Fruit fly (Drosophila melanogaster) whole organism, embryonic: ENCODE results near the gene Lztr1.
A peak's percentile ranks its signal among the peaks of the same experiment; 100 is the strongest.

ENCODE experiments used
- BtbVII ChIP-seq: fragments of 200-800 bp; sonication (Bioruptor generic); optimal IDR thresholded peaks from 3 replicates; lab custom pipeline; 2017; ENCODE audit warnings: missing biosample characterization, mild to moderate bottlenecking, missing genetic modification characterization
- CG10543 ChIP-seq: fragments of 200-800 bp; sonication (Bioruptor generic); optimal IDR thresholded peaks from 3 replicates; lab custom pipeline; 2017; ENCODE audit warnings: missing biosample characterization, mild to moderate bottlenecking, missing genetic modification characterization, moderate library complexity
- CG10959 ChIP-seq: fragments of 200-800 bp; sonication (Bioruptor generic); IDR thresholded peaks from 2 replicates; pipeline ENCODE4 v1.3.6; 2022; ENCODE audit warnings: missing biosample characterization, missing genetic modification characterization
- CG11456 ChIP-seq: fragments of 200-800 bp; sonication (Bioruptor generic); IDR thresholded peaks from 3 replicates; pipeline ENCODE4 v1.3.6; 2022; ENCODE audit warnings: missing biosample characterization, missing genetic modification characterization
- CG11504 ChIP-seq: fragments of 200-800 bp; sonication (Bioruptor generic); optimal IDR thresholded peaks from 3 replicates; lab custom pipeline; 2019; ENCODE audit warnings: missing biosample characterization, mild to moderate bottlenecking, missing genetic modification characterization, moderate library complexity
- CG12071 ChIP-seq: fragments of 200-800 bp; sonication (Bioruptor generic); optimal IDR thresholded peaks from 3 replicates; lab custom pipeline; 2018; ENCODE audit warnings: missing biosample characterization, mild to moderate bottlenecking, missing genetic modification characterization
- CG12104 ChIP-seq: fragments of 200-800 bp; sonication (Bioruptor generic); optimal IDR thresholded peaks from 3 replicates; lab custom pipeline; 2016; ENCODE audit warnings: missing biosample characterization, missing genetic modification characterization
- CG13287 ChIP-seq: fragments of 200-800 bp; sonication (Bioruptor generic); IDR thresholded peaks from 2 replicates; pipeline ENCODE4 v1.3.6; 2022; ENCODE audit warnings: missing biosample characterization, missing genetic modification characterization; ENCODE audit not compliant: partially characterized antibody
- CG14860 ChIP-seq: fragments of 200-800 bp; sonication (Bioruptor generic); IDR thresholded peaks from 3 replicates; pipeline ENCODE4 v1.3.6; 2022; ENCODE audit warnings: missing biosample characterization, missing genetic modification characterization; ENCODE audit not compliant: partially characterized antibody
- CG14965 ChIP-seq: fragments of 200-800 bp; sonication (Bioruptor generic); optimal IDR thresholded peaks from 2 replicates; lab custom pipeline; 2016; ENCODE audit warnings: missing biosample characterization, missing genetic modification characterization, borderline replicate concordance
- CG2116 ChIP-seq: fragments of 200-800 bp; sonication (Bioruptor generic); optimal IDR thresholded peaks from 3 replicates; lab custom pipeline; 2018; ENCODE audit warnings: missing biosample characterization, mild to moderate bottlenecking, missing genetic modification characterization
- CG30431 ChIP-seq: fragments of 200-800 bp; sonication (Bioruptor generic); optimal IDR thresholded peaks from 2 replicates; lab custom pipeline; 2017; ENCODE audit warnings: missing biosample characterization, missing genetic modification characterization
- CG34422 ChIP-seq: fragments of 200-800 bp; sonication (Bioruptor generic); IDR thresholded peaks from 3 replicates; pipeline ENCODE4 v1.3.6; 2022; ENCODE audit warnings: missing biosample characterization, missing genetic modification characterization
- CG42726 ChIP-seq: fragments of 200-800 bp; sonication (Bioruptor generic); IDR thresholded peaks from 2 replicates; pipeline ENCODE4 v1.3.6; 2022; ENCODE audit warnings: missing biosample characterization, missing genetic modification characterization; ENCODE audit not compliant: partially characterized antibody
- CG5180 ChIP-seq: fragments of 200-800 bp; sonication (Bioruptor generic); optimal IDR thresholded peaks from 3 replicates; lab custom pipeline; 2017; ENCODE audit warnings: missing biosample characterization, missing genetic modification characterization, mild to moderate bottlenecking, moderate library complexity, missing genetic modification reagents
- CG5245 ChIP-seq: fragments of 200-800 bp; sonication (Bioruptor generic); optimal IDR thresholded peaks from 3 replicates; lab custom pipeline; 2016; ENCODE audit warnings: missing biosample characterization, missing genetic modification characterization
- CG6654 ChIP-seq: fragments of 200-800 bp; sonication (Bioruptor generic); optimal IDR thresholded peaks from 2 replicates; lab custom pipeline; 2017; ENCODE audit warnings: missing biosample characterization, mild to moderate bottlenecking, missing genetic modification characterization
- CG6813 ChIP-seq: fragments of 200-800 bp; sonication (Bioruptor generic); optimal IDR thresholded peaks from 2 replicates; lab custom pipeline; 2017; ENCODE audit warnings: missing biosample characterization, missing genetic modification characterization, mild to moderate bottlenecking, moderate library complexity, missing genetic modification reagents
- CG7839 ChIP-seq: fragments of 200-800 bp; sonication (Bioruptor generic); optimal IDR thresholded peaks from 3 replicates; lab custom pipeline; 2018; ENCODE audit warnings: missing biosample characterization, mild to moderate bottlenecking, missing genetic modification characterization, moderate library complexity
- CrebB ChIP-seq: fragments of 200-800 bp; sonication (Bioruptor generic); optimal IDR thresholded peaks from 3 replicates; lab custom pipeline; 2018; ENCODE audit warnings: missing biosample characterization, mild to moderate bottlenecking, missing genetic modification characterization
- Dad ChIP-seq: fragments of 200-800 bp; sonication (Bioruptor generic); optimal IDR thresholded peaks from 3 replicates; lab custom pipeline; 2016; ENCODE audit warnings: missing biosample characterization, missing genetic modification characterization
- Dref ChIP-seq: fragments of 200-800 bp; sonication (Bioruptor generic); IDR thresholded peaks from 2 replicates; pipeline ENCODE4 v1.3.6; 2022; ENCODE audit warnings: missing biosample characterization, missing genetic modification characterization
- Ets97D ChIP-seq: fragments of 200-800 bp; sonication (Bioruptor generic); optimal IDR thresholded peaks from 3 replicates; lab custom pipeline; 2016; ENCODE audit warnings: missing biosample characterization, missing genetic modification characterization
- Fer1 ChIP-seq: fragments of 200-800 bp; sonication (Bioruptor generic); optimal IDR thresholded peaks from 2 replicates; lab custom pipeline; 2017; ENCODE audit warnings: missing biosample characterization, mild to moderate bottlenecking, missing genetic modification characterization
- Gug ChIP-seq: fragments of 200-800 bp; sonication (Bioruptor generic); IDR thresholded peaks from 4 replicates; pipeline ENCODE4 v1.3.6; 2022; ENCODE audit warnings: missing biosample characterization, missing genetic modification characterization
- Hmx ChIP-seq: fragments of 200-800 bp; sonication (Bioruptor generic); optimal IDR thresholded peaks from 2 replicates; lab custom pipeline; 2016; ENCODE audit warnings: missing biosample characterization, missing genetic modification characterization
- Hr3 ChIP-seq: fragments of 200-800 bp; sonication (Bioruptor generic); optimal IDR thresholded peaks from 3 replicates; lab custom pipeline; 2016; ENCODE audit warnings: missing biosample characterization, missing genetic modification characterization
- Hr78 ChIP-seq, 2 experiments: fragments of 200-800 bp in 1 of 2; fragments of >200 bp in 1 of 2; sonication (Bioruptor generic) in 1 of 2; optimal IDR thresholded peaks; 2 replicates each; lab custom pipeline; 2017 to 2019; ENCODE audit warnings: missing biosample characterization in 2 of 2, missing genetic modification characterization in 2 of 2, mild to moderate bottlenecking in 1 of 2, moderate library complexity in 1 of 2
- TFAM ChIP-seq: fragments of 200-800 bp; sonication (Bioruptor generic); optimal IDR thresholded peaks from 2 replicates; lab custom pipeline; 2017; ENCODE audit warnings: missing biosample characterization, missing genetic modification characterization, inconsistent platforms
- Vsx1 ChIP-seq: fragments of 200-800 bp; sonication (Bioruptor generic); optimal IDR thresholded peaks from 2 replicates; lab custom pipeline; 2017; ENCODE audit warnings: missing biosample characterization, mild to moderate bottlenecking, missing genetic modification characterization, missing genetic modification reagents
- bab2 ChIP-seq: fragments of 200-800 bp; sonication (Bioruptor generic); optimal IDR thresholded peaks from 2 replicates; lab custom pipeline; 2016; ENCODE audit warnings: missing biosample characterization, missing genetic modification characterization
- bsh ChIP-seq, 2 experiments: fragments of 200-800 bp; sonication (Bioruptor generic); optimal IDR thresholded peaks; 2 replicates each; lab custom pipeline; 2017 to 2018; ENCODE audit warnings: mild to moderate bottlenecking in 2 of 2, missing biosample characterization in 2 of 2, missing genetic modification characterization in 2 of 2, moderate library complexity in 1 of 2
- chinmo ChIP-seq: fragments of 200-800 bp; sonication (Bioruptor generic); IDR thresholded peaks from 4 replicates; pipeline ENCODE4 v1.3.6; 2022; ENCODE audit warnings: missing biosample characterization, missing genetic modification characterization; ENCODE audit not compliant: partially characterized antibody
- da ChIP-seq: fragments of 200-800 bp; sonication (Bioruptor generic); optimal IDR thresholded peaks from 2 replicates; lab custom pipeline; 2016; ENCODE audit warnings: missing biosample characterization, missing genetic modification characterization
- dmrt99B ChIP-seq: fragments of 200-800 bp; sonication (Bioruptor generic); optimal IDR thresholded peaks from 2 replicates; lab custom pipeline; 2018; ENCODE audit warnings: missing biosample characterization, mild to moderate bottlenecking, missing genetic modification characterization, moderate library complexity
- dysf ChIP-seq: fragments of 200-800 bp; sonication (Bioruptor generic); IDR thresholded peaks from 3 replicates; pipeline ENCODE4 v1.3.6; 2022; ENCODE audit warnings: missing biosample characterization, missing genetic modification characterization
- fd3F ChIP-seq: fragments of 200-800 bp; sonication (Bioruptor generic); optimal IDR thresholded peaks from 2 replicates; lab custom pipeline; 2018; ENCODE audit warnings: missing biosample characterization, mild to moderate bottlenecking, missing genetic modification characterization, moderate library complexity
- grau ChIP-seq: fragments of 200-800 bp; optimal IDR thresholded peaks from 3 replicates; lab custom pipeline; 2019; ENCODE audit warnings: missing biosample characterization, mild to moderate bottlenecking, missing genetic modification characterization, moderate library complexity
- gsb-n ChIP-seq: fragments of 200-800 bp; sonication (Bioruptor generic); optimal IDR thresholded peaks from 3 replicates; lab custom pipeline; 2018; ENCODE audit warnings: missing biosample characterization, mild to moderate bottlenecking, missing genetic modification characterization
- gt ChIP-seq: fragments of 200-800 bp; sonication (Bioruptor generic); IDR thresholded peaks from 2 replicates; pipeline ENCODE4 v1.3.6; 2022; ENCODE audit warnings: missing biosample characterization, missing genetic modification characterization
- insv ChIP-seq, 2 experiments: fragments of 200-800 bp; sonication (Bioruptor generic); optimal IDR thresholded peaks; 3 replicates each; lab custom pipeline; 2016 to 2018; ENCODE audit warnings: missing biosample characterization in 2 of 2, missing genetic modification characterization in 2 of 2
- kah ChIP-seq: fragments of 200-800 bp; sonication (Bioruptor generic); optimal IDR thresholded peaks from 2 replicates; lab custom pipeline; 2018; ENCODE audit warnings: missing biosample characterization, mild to moderate bottlenecking, missing genetic modification characterization
- klu ChIP-seq: fragments of 200-800 bp; sonication (Bioruptor generic); IDR thresholded peaks from 2 replicates; pipeline ENCODE4 v1.3.6; 2022; ENCODE audit warnings: missing biosample characterization, missing genetic modification characterization
- lmd ChIP-seq: fragments of 200-800 bp; sonication (Bioruptor generic); IDR thresholded peaks from 2 replicates; pipeline ENCODE4 v1.3.6; 2022; ENCODE audit warnings: missing biosample characterization, missing genetic modification characterization
- onecut ChIP-seq: fragments of 200-800 bp; sonication (Bioruptor generic); IDR thresholded peaks from 2 replicates; pipeline ENCODE4 v1.3.6; 2022; ENCODE audit warnings: missing biosample characterization, missing genetic modification characterization
- pita ChIP-seq: fragments of 200-800 bp; sonication (Bioruptor generic); optimal IDR thresholded peaks from 2 replicates; lab custom pipeline; 2017; ENCODE audit warnings: missing biosample characterization, mild to moderate bottlenecking, missing genetic modification characterization
- scrt ChIP-seq: fragments of 200-800 bp; sonication (Bioruptor generic); optimal IDR thresholded peaks from 2 replicates; lab custom pipeline; 2018; ENCODE audit warnings: missing biosample characterization, mild to moderate bottlenecking, missing genetic modification characterization, moderate library complexity
- sim ChIP-seq: fragments of 200-800 bp; sonication (Bioruptor generic); IDR thresholded peaks from 2 replicates; pipeline ENCODE4 v1.3.6; 2022; ENCODE audit warnings: missing biosample characterization, missing genetic modification characterization
- trem ChIP-seq: fragments of 200-800 bp; optimal IDR thresholded peaks from 3 replicates; lab custom pipeline; 2019; ENCODE audit warnings: missing biosample characterization, mild to moderate bottlenecking, missing genetic modification characterization, moderate library complexity
- yki ChIP-seq: fragments of >200 bp; optimal IDR thresholded peaks from 3 replicates; lab custom pipeline; 2018
- zen2 ChIP-seq: fragments of 200-800 bp; sonication (Bioruptor generic); IDR thresholded peaks from 3 replicates; pipeline ENCODE4 v1.3.6; 2022; ENCODE audit warnings: missing biosample characterization, missing genetic modification characterization; ENCODE audit not compliant: partially characterized antibody

Gene Lztr1

DNA sequence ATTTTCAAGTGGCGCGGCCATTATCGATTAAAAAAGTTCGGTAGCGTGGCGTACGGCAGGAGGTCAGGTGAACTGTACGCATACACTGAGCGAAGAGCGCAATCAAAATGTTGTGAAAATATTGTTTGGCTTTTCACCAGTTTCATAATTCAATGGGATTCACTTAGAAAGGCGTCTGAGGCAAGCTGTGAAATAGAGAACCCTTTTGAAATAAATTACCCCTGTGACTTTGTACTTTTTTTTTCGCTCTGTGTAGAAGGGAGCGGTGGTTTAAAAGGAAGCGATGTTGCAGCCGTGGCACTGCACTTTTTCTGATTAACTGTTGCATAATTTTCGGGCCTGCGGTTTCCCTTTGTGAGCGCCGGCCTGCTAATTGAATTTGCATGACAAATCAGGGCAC, 53.6 kb downstream of the Lztr1 start (continued):
- TF ChIP-seq CG12071 (GFP tag; lab: Kevin White, UChicago): no peak
- no peak for TF ChIP-seq zen2 (GFP tag; lab: Robert Waterston, UW)
- no peak for TF ChIP-seq CG5180
- TF ChIP-seq dysf (GFP tag; lab: Robert Waterston, UW): 0 out of 3 replicates have a peak, but pooled peaks have one; percentile 27
- peak; percentile 75 for TF ChIP-seq onecut (GFP tag; lab: Robert Waterston, UW)
- TF ChIP-seq yki (lab: Kevin White, UChicago): no peak
- TF ChIP-seq scrt (GFP tag; lab: Kevin White, UChicago): no peak
- no peak for TF ChIP-seq CG5245
- no peak for TF ChIP-seq CG34422 (GFP tag; lab: Robert Waterston, UW)
- no peak for TF ChIP-seq CG14860 (GFP tag; lab: Robert Waterston, UW)
- no peak for TF ChIP-seq TFAM (GFP tag; lab: Kevin White, UChicago)
- TF ChIP-seq CrebB: no peak
- peak; percentile 39 for TF ChIP-seq dmrt99B (tag; lab: Kevin White, UChicago)
- no peak for TF ChIP-seq sim (GFP tag; lab: Robert Waterston, UW)
- TF ChIP-seq chinmo (GFP tag; lab: Robert Waterston, UW): no peak
- TF ChIP-seq kah: no peak
- TF ChIP-seq Hmx (GFP tag; lab: Kevin White, UChicago): no peak
- no peak for TF ChIP-seq Vsx1 (GFP tag; lab: Kevin White, UChicago)
- no peak for TF ChIP-seq CG10543 (GFP tag; lab: Kevin White, UChicago)
- no peak for TF ChIP-seq gsb-n (tag; lab: Kevin White, UChicago)
- TF ChIP-seq Dref (GFP tag; lab: Robert Waterston, UW): no peak
- peak; percentile 36 for TF ChIP-seq Fer1 (GFP tag; lab: Kevin White, UChicago)
- no peak for TF ChIP-seq insv (GFP tag; optimal IDR thresholded peaks at IDR 0.05; lab: Kevin White, UChicago)
- TF ChIP-seq CG11456: no peak
- peak; percentile 36 for TF ChIP-seq CG7839 (tag; lab: Kevin White, UChicago)
- no peak for TF ChIP-seq CG42726 (GFP tag; lab: Robert Waterston, UW)
- TF ChIP-seq bsh (GFP tag; optimal IDR thresholded peaks at IDR 0.05; lab: Kevin White, UChicago): peak in 1 of 2 experiments; percentile 26
- TF ChIP-seq Ets97D (GFP tag; lab: Kevin White, UChicago): no peak
- peak; percentile 16 for TF ChIP-seq grau (tag; lab: Kevin White, UChicago)
- peak; percentile 3 for TF ChIP-seq BtbVII (GFP tag; lab: Kevin White, UChicago)
- no peak for TF ChIP-seq pita (GFP tag; lab: Kevin White, UChicago)
- TF ChIP-seq gt (GFP tag; lab: Robert Waterston, UW): no peak
- no peak for TF ChIP-seq Hr3
- TF ChIP-seq CG6813 (GFP tag; lab: Kevin White, UChicago): no peak
- no peak for TF ChIP-seq CG10959
- no peak for TF ChIP-seq lmd (GFP tag; lab: Robert Waterston, UW)
- TF ChIP-seq CG13287 (GFP tag; lab: Robert Waterston, UW): no peak
- TF ChIP-seq Hr78 (GFP tag; optimal IDR thresholded peaks at IDR 0.05; lab: Kevin White, UChicago): no peak
- no peak for TF ChIP-seq trem (tag; lab: Kevin White, UChicago)
- TF ChIP-seq da: no peak
- no peak for TF ChIP-seq CG2116 (GFP tag; lab: Kevin White, UChicago)
- TF ChIP-seq CG6654 (GFP tag; lab: Kevin White, UChicago): no peak
- TF ChIP-seq bab2 (GFP tag; lab: Kevin White, UChicago): peak; percentile 11
- no peak for TF ChIP-seq Dad (GFP tag; lab: Kevin White, UChicago)
- peak; percentile 55 for TF ChIP-seq CG11504 (tag; lab: Kevin White, UChicago)
- no peak for TF ChIP-seq CG14965
- no peak for TF ChIP-seq Gug (GFP tag; lab: Robert Waterston, UW)
- TF ChIP-seq CG12104 (GFP tag; lab: Kevin White, UChicago): no peak
- TF ChIP-seq fd3F (GFP tag; lab: Kevin White, UChicago): no peak
- TF ChIP-seq klu (GFP tag; lab: Robert Waterston, UW): no peak
- TF ChIP-seq CG30431: no peak
